Fruit fly (Drosophila melanogaster) whole organism, embryonic: Measurements from ENCODE around the gene SmE.
A peak's percentile ranks its signal among the peaks of the same experiment; 100 is the strongest.

Experiments used
- B-H2 ChIP-seq: fragments of 200-800 bp; sonication (Bioruptor generic); optimal IDR thresholded peaks from 2 replicates; lab custom pipeline; 2018; ENCODE audit warnings: missing biosample characterization, mild to moderate bottlenecking, missing genetic modification characterization
- Bteb2 ChIP-seq: fragments of 200-800 bp; sonication (Bioruptor generic); optimal IDR thresholded peaks from 2 replicates; lab custom pipeline; 2016; ENCODE audit warnings: missing biosample characterization, missing genetic modification characterization
- CG12104 ChIP-seq: fragments of 200-800 bp; sonication (Bioruptor generic); optimal IDR thresholded peaks from 3 replicates; lab custom pipeline; 2016; ENCODE audit warnings: missing biosample characterization, missing genetic modification characterization
- CG12391 ChIP-seq: fragments of 200-800 bp; sonication (Bioruptor generic); optimal IDR thresholded peaks from 3 replicates; lab custom pipeline; 2018; ENCODE audit warnings: missing biosample characterization, mild to moderate bottlenecking, missing genetic modification characterization, moderate library complexity
- CG15269 ChIP-seq: fragments of 200-800 bp; sonication (Bioruptor generic); optimal IDR thresholded peaks from 2 replicates; lab custom pipeline; 2018; ENCODE audit warnings: missing biosample characterization, mild to moderate bottlenecking, missing genetic modification characterization, moderate library complexity
- CG17912 ChIP-seq: fragments of 200-800 bp; sonication (Bioruptor generic); optimal IDR thresholded peaks from 2 replicates; lab custom pipeline; 2018; ENCODE audit warnings: missing biosample characterization, mild to moderate bottlenecking, missing genetic modification characterization
- CG3726 ChIP-seq: fragments of 200-800 bp; sonication (Bioruptor generic); IDR thresholded peaks from 3 replicates; pipeline ENCODE4, ENCODE4 v1.3.6; 2022; ENCODE audit warnings: missing biosample characterization, missing genetic modification characterization
- CG4282 ChIP-seq: fragments of 200-800 bp; sonication (Bioruptor generic); optimal IDR thresholded peaks from 2 replicates; lab custom pipeline; 2016; ENCODE audit warnings: missing biosample characterization, missing genetic modification characterization
- CG4617 ChIP-seq: fragments of 200-800 bp; sonication (Bioruptor generic); optimal IDR thresholded peaks from 3 replicates; lab custom pipeline; 2016; ENCODE audit warnings: missing biosample characterization, missing genetic modification characterization, borderline replicate concordance
- CG4707 ChIP-seq: fragments of 200-800 bp; sonication (Bioruptor generic); optimal IDR thresholded peaks from 2 replicates; lab custom pipeline; 2018; ENCODE audit warnings: missing biosample characterization, mild to moderate bottlenecking, missing genetic modification characterization, moderate library complexity
- CG7357 ChIP-seq: fragments of 200-800 bp; sonication (Bioruptor generic); IDR thresholded peaks from 3 replicates; pipeline ENCODE4 v1.3.6; 2022; ENCODE audit warnings: missing biosample characterization, missing genetic modification characterization
- CG7372 ChIP-seq: fragments of 200-800 bp; sonication (Bioruptor generic); IDR thresholded peaks from 2 replicates; pipeline ENCODE4 v1.3.6; 2022; ENCODE audit warnings: missing biosample characterization, missing genetic modification characterization
- CG7786 ChIP-seq: fragments of 200-800 bp; sonication (Bioruptor generic); optimal IDR thresholded peaks from 2 replicates; lab custom pipeline; 2016; ENCODE audit warnings: missing biosample characterization, missing genetic modification characterization
- CG9797 ChIP-seq: fragments of 200-800 bp; sonication (Bioruptor generic); optimal IDR thresholded peaks from 3 replicates; lab custom pipeline; 2018; ENCODE audit warnings: missing biosample characterization, mild to moderate bottlenecking, missing genetic modification characterization
- Chrac-16 ChIP-seq: fragments of 200-800 bp; sonication (Bioruptor generic); optimal IDR thresholded peaks from 3 replicates; lab custom pipeline; 2016; ENCODE audit warnings: missing biosample characterization, missing genetic modification characterization
- D ChIP-seq, 2 experiments: fragments of 200-800 bp in 1 of 2; fragments of >200 bp in 1 of 2; sonication (Bioruptor generic) in 1 of 2; optimal IDR thresholded peaks; 2 replicates in 1 of 2; 3 replicates in 1 of 2; lab custom pipeline; 2017; ENCODE audit warnings: mild to moderate bottlenecking in 1 of 2, missing biosample characterization in 1 of 2, missing genetic modification characterization in 1 of 2, missing genetic modification reagents in 1 of 2
- ERR ChIP-seq: fragments of 200-800 bp; sonication (Bioruptor generic); optimal IDR thresholded peaks from 2 replicates; lab custom pipeline; 2016; ENCODE audit warnings: missing biosample characterization, missing genetic modification characterization
- Gsc ChIP-seq: fragments of 200-800 bp; sonication (Bioruptor generic); IDR thresholded peaks from 2 replicates; pipeline ENCODE4 v1.3.6; 2022; ENCODE audit warnings: missing biosample characterization, missing genetic modification characterization
- H2.0 ChIP-seq: fragments of 200-800 bp; sonication (Bioruptor generic); IDR thresholded peaks from 2 replicates; pipeline ENCODE4 v1.3.6; 2022; ENCODE audit warnings: missing biosample characterization, missing genetic modification characterization
- HLH4C ChIP-seq: fragments of 200-800 bp; sonication (Bioruptor generic); IDR thresholded peaks from 3 replicates; pipeline ENCODE4 v1.3.6; 2022; ENCODE audit warnings: missing biosample characterization, missing genetic modification characterization; ENCODE audit not compliant: partially characterized antibody
- Hand ChIP-seq: fragments of 200-800 bp; sonication (Bioruptor generic); optimal IDR thresholded peaks from 2 replicates; lab custom pipeline; 2017; ENCODE audit warnings: mild to moderate bottlenecking, missing biosample characterization, missing genetic modification reagents, missing genetic modification characterization
- Hey ChIP-seq: fragments of 200-800 bp; sonication (Bioruptor generic); optimal IDR thresholded peaks from 3 replicates; lab custom pipeline; 2018; ENCODE audit warnings: missing biosample characterization, mild to moderate bottlenecking, missing genetic modification characterization
- Hsf ChIP-seq: fragments of 200-800 bp; sonication (Bioruptor generic); optimal IDR thresholded peaks from 3 replicates; lab custom pipeline; 2016; ENCODE audit warnings: missing biosample characterization, missing genetic modification characterization
- Lpt ChIP-seq: fragments of >200 bp; optimal IDR thresholded peaks from 2 replicates; lab custom pipeline; 2018; ENCODE audit warnings: missing biosample characterization, missing genetic modification characterization
- MTF-1 ChIP-seq: fragments of 200-800 bp; sonication (Bioruptor generic); optimal IDR thresholded peaks from 2 replicates; lab custom pipeline; 2018; ENCODE audit warnings: missing biosample characterization, mild to moderate bottlenecking, missing genetic modification characterization, borderline replicate concordance
- Med ChIP-seq: fragments of 200-800 bp; sonication (Bioruptor generic); peaks from one replicate; lab custom pipeline; 2016; ENCODE audit warnings: missing biosample characterization, missing genetic modification characterization, mild to moderate bottlenecking, inconsistent platforms, moderate library complexity
- NC2β ChIP-seq: fragments of 200-800 bp; sonication (Bioruptor generic); optimal IDR thresholded peaks from 2 replicates; lab custom pipeline; 2016; ENCODE audit warnings: missing biosample characterization, missing genetic modification characterization
- Nf-YA ChIP-seq: fragments of 200-800 bp; sonication (Bioruptor generic); IDR thresholded peaks from 2 replicates; pipeline ENCODE4 v1.3.6; 2022; ENCODE audit warnings: missing biosample characterization, missing genetic modification characterization
- NfI ChIP-seq: fragments of 200-800 bp; sonication (Bioruptor generic); optimal IDR thresholded peaks from 3 replicates; lab custom pipeline; 2018; ENCODE audit warnings: missing biosample characterization, mild to moderate bottlenecking, missing genetic modification characterization, moderate library complexity
- Xbp1 ChIP-seq: fragments of 200-800 bp; sonication (Bioruptor generic); optimal IDR thresholded peaks from 3 replicates; lab custom pipeline; 2016; ENCODE audit warnings: missing biosample characterization, mild to moderate bottlenecking, missing genetic modification characterization
- br ChIP-seq: fragments of >200 bp; optimal IDR thresholded peaks from 2 replicates; lab custom pipeline; 2017
- btn ChIP-seq: fragments of 200-800 bp; sonication (Bioruptor generic); optimal IDR thresholded peaks from 2 replicates; lab custom pipeline; 2016; ENCODE audit warnings: missing biosample characterization, missing genetic modification characterization
- chif ChIP-seq, 2 experiments: fragments of 200-800 bp; sonication (Bioruptor generic); optimal IDR thresholded peaks; 3 replicates each; lab custom pipeline; 2016; ENCODE audit warnings: missing biosample characterization in 2 of 2, missing genetic modification characterization in 2 of 2
- crp ChIP-seq, 2 experiments: fragments of 200-800 bp; sonication (Bioruptor generic); optimal IDR thresholded peaks; 2 replicates in 1 of 2; 3 replicates in 1 of 2; lab custom pipeline; 2017; ENCODE audit warnings: missing biosample characterization in 2 of 2, missing genetic modification characterization in 2 of 2, mild to moderate bottlenecking in 1 of 2, moderate library complexity in 1 of 2
- emc ChIP-seq: fragments of 200-800 bp; sonication (Bioruptor generic); optimal IDR thresholded peaks from 2 replicates; lab custom pipeline; 2016; ENCODE audit warnings: missing biosample characterization, missing genetic modification characterization
- gt ChIP-seq: fragments of 200-800 bp; sonication (Bioruptor generic); IDR thresholded peaks from 2 replicates; pipeline ENCODE4 v1.3.6; 2022; ENCODE audit warnings: missing biosample characterization, missing genetic modification characterization
- hbn ChIP-seq: fragments of 200-800 bp; sonication (Bioruptor generic); IDR thresholded peaks from 2 replicates; pipeline ENCODE4 v1.3.6; 2022; ENCODE audit warnings: missing biosample characterization, missing genetic modification characterization; ENCODE audit not compliant: partially characterized antibody
- ind ChIP-seq: fragments of 200-800 bp; sonication (Bioruptor generic); optimal IDR thresholded peaks from 3 replicates; lab custom pipeline; 2016; ENCODE audit warnings: missing biosample characterization, missing genetic modification characterization
- jing ChIP-seq: fragments of 200-800 bp; sonication (Bioruptor generic); optimal IDR thresholded peaks from 2 replicates; lab custom pipeline; 2018; ENCODE audit warnings: missing biosample characterization, mild to moderate bottlenecking, missing genetic modification characterization
- lab ChIP-seq: fragments of 200-800 bp; sonication (Bioruptor generic); optimal IDR thresholded peaks from 3 replicates; lab custom pipeline; 2017; ENCODE audit warnings: missing biosample characterization, missing genetic modification characterization, mild to moderate bottlenecking, moderate library complexity, missing genetic modification reagents
- lbe ChIP-seq: fragments of 200-800 bp; sonication (Bioruptor generic); optimal IDR thresholded peaks from 2 replicates; lab custom pipeline; 2016; ENCODE audit warnings: missing biosample characterization, mild to moderate bottlenecking, missing genetic modification characterization
- mam ChIP-seq: fragments of 200-800 bp; sonication (Bioruptor generic); optimal IDR thresholded peaks from 3 replicates; lab custom pipeline; 2016; ENCODE audit warnings: missing biosample characterization, missing genetic modification characterization
- onecut ChIP-seq: fragments of 200-800 bp; sonication (Bioruptor generic); IDR thresholded peaks from 2 replicates; pipeline ENCODE4 v1.3.6; 2022; ENCODE audit warnings: missing biosample characterization, missing genetic modification characterization
- pzg ChIP-seq: fragments of 200-800 bp; sonication (Bioruptor generic); optimal IDR thresholded peaks from 3 replicates; lab custom pipeline; 2018; ENCODE audit warnings: missing biosample characterization, mild to moderate bottlenecking, missing genetic modification characterization, moderate library complexity
- ranshi ChIP-seq: fragments of 200-800 bp; sonication (Bioruptor generic); IDR thresholded peaks from 2 replicates; pipeline ENCODE4 v1.3.6; 2022; ENCODE audit warnings: missing biosample characterization, missing genetic modification characterization
- run ChIP-seq: fragments of 200-800 bp; sonication (Bioruptor generic); optimal IDR thresholded peaks from 3 replicates; lab custom pipeline; 2018; ENCODE audit warnings: missing biosample characterization, mild to moderate bottlenecking, missing genetic modification characterization
- usp ChIP-seq: fragments of >200 bp; optimal IDR thresholded peaks from 2 replicates; lab custom pipeline; 2017; ENCODE audit warnings: missing biosample characterization, missing genetic modification characterization
- zen ChIP-seq: fragments of 200-800 bp; sonication (Bioruptor generic); optimal IDR thresholded peaks from 3 replicates; lab custom pipeline; 2018; ENCODE audit warnings: missing biosample characterization, mild to moderate bottlenecking, missing genetic modification characterization, moderate library complexity

SmE gene

DNA sequence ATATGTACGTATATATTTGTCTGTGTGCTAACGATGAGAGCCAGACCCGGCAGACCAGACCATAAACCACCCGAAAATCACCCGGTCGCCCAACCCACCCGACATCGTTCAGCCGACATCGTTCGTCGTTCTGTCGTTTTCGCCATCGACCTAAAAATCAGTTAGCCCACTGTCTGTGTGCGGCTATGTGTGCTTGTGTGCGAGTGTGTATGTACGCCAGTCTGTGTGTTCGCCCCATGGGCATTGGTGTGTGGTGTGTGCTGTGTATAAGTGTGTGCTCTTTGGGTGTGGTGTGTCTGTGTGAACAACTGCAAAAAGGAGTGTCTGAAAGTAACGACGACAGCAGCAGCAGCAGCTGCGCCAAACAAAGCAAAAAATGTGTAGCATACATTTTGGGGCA lies 47.9 kb upstream of the SmE start (continued):
- TF ChIP-seq D (optimal IDR thresholded peaks at IDR 0.05; lab: Kevin White, UChicago) = no peak
- TF ChIP-seq D (GFP tag; optimal IDR thresholded peaks at IDR 0.05; lab: Kevin White, UChicago) = no peak
- TF ChIP-seq btn (GFP tag; lab: Kevin White, UChicago) = no peak
- TF ChIP-seq Med (GFP tag; lab: Kevin White, UChicago) = peak; percentile 82
- no peak for TF ChIP-seq chif (GFP tag; optimal IDR thresholded peaks at IDR 0.05; lab: Kevin White, UChicago)
- no peak for TF ChIP-seq CG7372 (GFP tag; lab: Robert Waterston, UW)
- no peak for TF ChIP-seq mam (GFP tag; lab: Kevin White, UChicago)
- TF ChIP-seq run (tag; lab: Kevin White, UChicago) = no peak
- peak; percentile 43 for TF ChIP-seq Hey (tag; lab: Kevin White, UChicago)
- TF ChIP-seq CG7786 (GFP tag; lab: Kevin White, UChicago) = no peak
- TF ChIP-seq hbn (GFP tag; lab: Robert Waterston, UW) = no peak
- TF ChIP-seq ind (GFP tag; lab: Kevin White, UChicago) = no peak
- TF ChIP-seq lab (GFP tag; lab: Kevin White, UChicago) = no peak
- TF ChIP-seq, all 482 proteins: peak for 13

DNA sequence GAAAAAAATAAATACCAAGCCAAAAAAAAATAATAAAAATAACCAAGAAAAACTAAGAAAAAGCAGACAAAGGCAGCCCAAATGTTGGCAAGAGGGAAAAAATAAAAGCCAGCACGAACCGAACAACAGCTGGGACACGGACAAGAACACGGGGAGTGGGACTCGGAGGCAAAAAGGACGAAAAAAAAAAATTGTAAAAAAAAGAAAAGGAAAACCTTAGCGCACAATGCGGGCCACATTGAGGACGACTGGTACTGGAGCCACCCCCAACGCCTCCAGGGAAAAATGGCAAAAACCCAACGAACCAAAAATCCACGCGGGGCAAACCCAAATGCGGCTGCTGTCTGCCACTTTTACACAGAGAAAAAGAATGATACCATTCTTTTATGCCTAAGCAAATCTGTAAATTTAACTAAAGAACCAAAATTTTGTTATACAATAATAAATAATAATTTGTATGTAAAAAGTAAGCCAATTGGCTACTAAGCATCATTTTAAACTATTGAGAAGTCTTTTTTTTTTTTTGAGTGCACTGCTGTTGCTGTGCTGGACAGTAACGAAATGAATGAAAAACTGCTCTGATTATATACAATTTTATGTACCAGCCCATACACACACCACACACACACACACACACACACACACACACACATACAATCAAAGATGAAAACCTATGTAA lies 47.0 kb upstream of the SmE start:
- TF ChIP-seq MTF-1 (GFP tag; lab: Kevin White, UChicago) (no peak), pzg (GFP tag; lab: Kevin White, UChicago) (no peak), Gsc (GFP tag; lab: Robert Waterston, UW) (no peak), Hsf (GFP tag; lab: Kevin White, UChicago) (peak; percentile 43), Lpt (no peak), CG4282 (no peak), lbe (GFP tag; lab: Kevin White, UChicago) (peak; percentile 27), Chrac-16 (peak; percentile 15), gt (GFP tag; lab: Robert Waterston, UW) (no peak), CG7357 (GFP tag; lab: Robert Waterston, UW) (peak; percentile 72; the same call in 2 of the 3 replicates), CG3726 (peak; percentile 38; the same call in 1 of the 3 replicates), CG9797 (no peak), CG12391 (peak; percentile 54), Nf-YA (no peak), CG12104 (GFP tag; lab: Kevin White, UChicago) (peak; percentile 72), jing (GFP tag; lab: Kevin White, UChicago) (no peak), Med (GFP tag; lab: Kevin White, UChicago) (peak; percentile 21), HLH4C (GFP tag; lab: Robert Waterston, UW) (no peak), NfI (GFP tag; lab: Kevin White, UChicago) (peak; percentile 55), H2.0 (GFP tag; lab: Robert Waterston, UW) (peak; percentile 56), ERR (GFP tag; lab: Kevin White, UChicago) (no peak), crp (GFP tag; optimal IDR thresholded peaks at IDR 0.05; lab: Kevin White, UChicago) (no peak), onecut (GFP tag; lab: Robert Waterston, UW) (peak; percentile 69), Xbp1 (GFP tag; lab: Kevin White, UChicago) (peak; percentile 58), B-H2 (GFP tag; lab: Kevin White, UChicago) (peak; percentile 39), NC2β (GFP tag; lab: Kevin White, UChicago) (no peak), ranshi (GFP tag; lab: Robert Waterston, UW) (peak; percentile 76), CG15269 (tag; lab: Kevin White, UChicago) (peak; percentile 76), emc (GFP tag; lab: Kevin White, UChicago) (no peak), br (no peak), CG4707 (GFP tag; lab: Kevin White, UChicago) (no peak), usp (GFP tag; lab: Kevin White, UChicago) (no peak), zen (tag; lab: Kevin White, UChicago) (peak; percentile 36), Bteb2 (GFP tag; lab: Kevin White, UChicago) (peak; percentile 43), CG17912 (GFP tag; lab: Kevin White, UChicago) (no peak), CG4617 (GFP tag; lab: Kevin White, UChicago) (no peak), Hand (GFP tag; lab: Kevin White, UChicago) (peak; percentile 85)
